Fruit fly (Drosophila melanogaster): ENCODE measurements around the gene CG2656.

CG2656 gene

DNA sequence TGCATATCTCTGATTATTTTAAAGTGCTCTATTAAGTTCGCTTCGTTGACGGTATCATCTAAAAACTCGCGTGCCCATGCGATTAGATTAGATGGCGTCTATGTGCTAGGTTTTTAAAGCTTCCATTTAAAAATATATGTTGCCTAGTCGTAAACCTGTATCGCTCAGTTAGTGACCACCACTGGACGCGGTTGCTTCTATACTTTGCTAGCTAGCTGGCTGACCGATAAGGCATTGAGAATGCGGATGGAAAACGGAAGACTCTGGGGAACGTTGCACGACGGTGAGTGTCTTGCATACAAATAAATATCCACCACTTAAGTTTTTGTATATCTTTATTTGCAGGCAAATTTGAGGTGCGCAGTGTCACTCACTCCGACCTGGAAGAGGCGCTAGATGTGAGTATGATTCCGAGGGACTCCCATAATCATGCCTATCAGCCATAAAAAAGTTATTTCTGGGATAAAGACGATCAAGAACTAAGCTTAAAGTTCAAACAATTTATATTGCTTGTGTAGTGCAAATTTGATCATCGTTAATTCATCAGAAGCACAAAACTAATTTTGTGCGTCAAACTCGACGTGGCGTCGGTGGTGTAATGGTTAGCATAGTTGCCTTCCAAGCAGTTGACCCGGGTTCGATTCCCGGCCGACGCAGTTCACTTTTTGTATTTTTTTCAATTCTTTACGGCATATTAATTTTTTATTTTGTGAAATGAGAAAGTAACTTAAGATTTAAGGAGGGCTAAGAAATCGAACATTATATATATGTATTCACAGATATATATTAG lies 15.0 kb upstream of the CG2656 start, which contains the start of gene CG31248:
TSS of gene CG31248 (plus strand) at position 41 of the 790 bp plus-strand sequence.
- no peak for TF ChIP-seq Snoo (tag; optimal IDR thresholded peaks at IDR 0.05)
- no peak for TF ChIP-seq Ets98B (GFP tag; IDR thresholded peaks at IDR 0.05)
- TF ChIP-seq CG12605 (GFP tag; IDR thresholded peaks at IDR 0.05): peak; percentile 21; the same call in 1 of the 2 replicates

DNA sequence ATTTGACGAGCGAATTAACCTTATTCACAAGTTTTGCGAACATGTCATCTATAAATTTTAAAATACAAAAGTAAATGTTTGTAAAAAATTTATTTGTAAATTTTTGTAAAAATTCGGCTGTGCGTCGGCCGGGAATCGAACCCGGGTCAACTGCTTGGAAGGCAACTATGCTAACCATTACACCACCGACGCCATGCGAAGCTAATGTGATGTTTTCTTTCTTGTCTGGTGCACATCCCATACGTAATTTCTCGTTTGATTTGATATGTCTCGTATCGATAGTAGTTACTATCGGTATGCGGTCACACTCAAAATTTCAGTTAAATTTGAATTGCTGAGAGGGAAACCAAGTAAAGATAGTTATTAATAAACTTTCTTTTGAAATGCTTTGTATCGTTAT lies 13.7 kb upstream of the CG2656 start:
- TF ChIP-seq Ets98B (GFP tag; IDR thresholded peaks at IDR 0.05) (no peak), D1 (tag; optimal IDR thresholded peaks at IDR 0.05) (peak; percentile 41), gl (tag; optimal IDR thresholded peaks at IDR 0.05) (no peak), CG32121 (GFP tag; IDR thresholded peaks at IDR 0.05) (no peak)

DNA sequence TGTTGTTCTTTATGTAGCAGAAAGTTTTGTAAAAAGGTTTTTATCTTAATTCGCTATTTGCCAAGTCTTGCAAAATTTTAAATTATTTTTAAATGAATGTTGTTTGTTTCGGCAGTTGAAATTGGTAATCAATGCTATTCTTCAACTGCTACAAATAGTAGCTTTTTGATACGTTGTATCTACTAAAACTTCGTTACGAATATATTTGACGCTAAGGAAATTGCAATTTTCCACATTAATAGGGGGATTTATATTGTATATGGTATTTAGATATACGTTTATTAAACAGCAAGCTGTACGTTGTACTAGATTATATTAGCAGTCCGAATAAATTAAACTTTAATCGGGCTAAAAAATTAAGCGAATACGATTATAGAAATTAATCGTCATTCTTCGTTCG lies 13.3 kb upstream of the CG2656 start, which contains the start of gene CG31493:
TSS of gene CG31493 (plus strand) at position 301 of the 400 bp plus-strand sequence.
- TF ChIP-seq CG8301 (tag; optimal IDR thresholded peaks at IDR 0.05) (no peak), CG4496 (GFP tag; IDR thresholded peaks at IDR 0.05) (no peak), CG14655 (GFP tag; optimal IDR thresholded peaks at IDR 0.05) (no peak), Pif1A (GFP tag; optimal IDR thresholded peaks at IDR 0.05) (no peak), CG32121 (GFP tag; IDR thresholded peaks at IDR 0.05) (no peak), CG15710 (tag; optimal IDR thresholded peaks at IDR 0.05) (no peak), rn (GFP tag; IDR thresholded peaks at IDR 0.05) (no peak), Pif1B (GFP tag; optimal IDR thresholded peaks at IDR 0.05) (no peak), CG9948 (tag; optimal IDR thresholded peaks at IDR 0.05) (no peak), D1 (tag; optimal IDR thresholded peaks at IDR 0.05) (no peak), CG10348 (GFP tag; IDR thresholded peaks at IDR 0.05) (no peak), CG34367 (tag; optimal IDR thresholded peaks at IDR 0.05) (no peak), CG13204 (GFP tag; optimal IDR thresholded peaks at IDR 0.05) (no peak), fd96Ca (GFP tag; IDR thresholded peaks at IDR 0.05) (no peak), Ets98B (GFP tag; IDR thresholded peaks at IDR 0.05) (no peak), gl (tag; optimal IDR thresholded peaks at IDR 0.05) (no peak), CG8159 (tag; optimal IDR thresholded peaks at IDR 0.05) (no peak), CG12605 (GFP tag; IDR thresholded peaks at IDR 0.05) (no peak)

DNA sequence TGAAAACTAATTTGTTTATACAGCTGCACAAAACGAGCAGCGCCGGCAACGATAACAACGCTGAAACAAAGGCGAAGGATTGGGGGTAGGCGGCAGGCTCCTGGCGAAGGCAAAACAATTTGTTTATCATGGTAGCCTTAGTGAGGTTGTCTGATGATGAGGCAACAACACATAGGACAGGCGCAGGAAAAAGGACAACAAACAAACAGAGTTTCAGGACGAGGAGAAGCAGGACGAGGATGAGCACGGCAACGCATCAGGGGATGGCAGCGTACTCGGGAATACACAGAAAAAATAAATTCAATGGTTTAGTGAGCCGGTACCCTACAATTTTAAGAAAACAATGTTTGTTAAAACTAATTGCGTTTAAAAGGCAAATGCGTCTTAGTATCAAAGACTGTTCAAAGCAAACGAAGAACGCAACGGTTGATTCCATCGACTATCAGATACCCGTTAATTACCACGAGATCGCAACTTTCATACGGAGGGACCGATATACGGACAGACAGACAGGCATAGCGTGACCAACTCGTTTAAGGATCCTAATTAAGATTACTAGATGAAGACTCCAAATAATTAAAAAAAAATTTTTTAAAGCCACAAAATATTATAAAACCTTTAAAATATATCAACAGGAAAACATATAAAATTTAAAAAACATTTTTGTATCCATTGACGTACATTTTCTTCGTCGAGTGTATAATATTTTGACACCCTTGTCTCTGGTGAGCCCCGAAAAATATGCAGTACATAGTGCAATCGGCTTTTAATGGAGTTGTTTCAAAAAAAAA lies 9.6 kb upstream of the CG2656 start:
- TF ChIP-seq CG32121 (GFP tag; IDR thresholded peaks at IDR 0.05): no peak
- TF ChIP-seq CG9948 (tag; optimal IDR thresholded peaks at IDR 0.05): no peak
- TF ChIP-seq CG4496 (GFP tag; IDR thresholded peaks at IDR 0.05): no peak
- TF ChIP-seq gl (tag; optimal IDR thresholded peaks at IDR 0.05): no peak
- TF ChIP-seq Snoo (tag; optimal IDR thresholded peaks at IDR 0.05): no peak
- TF ChIP-seq rn (GFP tag; IDR thresholded peaks at IDR 0.05): no peak
- no peak for TF ChIP-seq CG17806 (tag; optimal IDR thresholded peaks at IDR 0.05)
- no peak for TF ChIP-seq CG8301 (tag; optimal IDR thresholded peaks at IDR 0.05)
- TF ChIP-seq EcR (GFP tag; optimal IDR thresholded peaks at IDR 0.05): no peak
- TF ChIP-seq Pif1B (GFP tag; optimal IDR thresholded peaks at IDR 0.05): no peak
- no peak for TF ChIP-seq Pif1A (GFP tag; optimal IDR thresholded peaks at IDR 0.05)
- no peak for TF ChIP-seq CG14655 (GFP tag; optimal IDR thresholded peaks at IDR 0.05)
- TF ChIP-seq CG13204 (GFP tag; optimal IDR thresholded peaks at IDR 0.05): no peak
- no peak for TF ChIP-seq CG8159 (tag; optimal IDR thresholded peaks at IDR 0.05)
- TF ChIP-seq fd96Ca (GFP tag; IDR thresholded peaks at IDR 0.05): no peak
- TF ChIP-seq CG15710 (tag; optimal IDR thresholded peaks at IDR 0.05): no peak
- TF ChIP-seq CG12605 (GFP tag; IDR thresholded peaks at IDR 0.05): no peak
- TF ChIP-seq Ets98B (GFP tag; IDR thresholded peaks at IDR 0.05): no peak
- no peak for TF ChIP-seq CG10348 (GFP tag; IDR thresholded peaks at IDR 0.05)
- no peak for TF ChIP-seq CG34367 (tag; optimal IDR thresholded peaks at IDR 0.05)

DNA sequence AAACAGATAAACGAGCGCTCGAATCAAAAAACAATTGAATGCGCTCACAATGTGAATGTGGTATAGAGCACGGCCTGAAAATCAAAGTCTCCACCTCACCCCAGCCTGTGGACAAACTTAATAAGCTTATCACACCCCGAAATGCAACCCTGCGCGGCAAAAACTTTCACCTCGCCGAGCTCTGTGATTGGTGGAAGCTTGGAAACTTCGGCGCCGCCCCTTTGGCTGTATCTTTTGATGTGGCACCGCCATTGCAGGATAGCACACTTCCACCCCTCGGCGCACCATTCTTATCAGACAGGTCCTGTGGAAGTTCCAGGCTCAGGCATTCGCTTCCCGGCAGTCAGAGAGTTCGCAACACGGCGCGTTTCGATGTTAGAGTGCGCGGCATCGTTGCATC lies 8.6 kb upstream of the CG2656 start, which contains the start of gene Fer1:
TSS of gene Fer1 (plus strand) at position 326 of the 400 bp plus-strand sequence.
- TF ChIP-seq CG12605 (GFP tag; IDR thresholded peaks at IDR 0.05) (no peak), gl (tag; optimal IDR thresholded peaks at IDR 0.05) (no peak), CG13204 (GFP tag; optimal IDR thresholded peaks at IDR 0.05) (no peak), CG10348 (GFP tag; IDR thresholded peaks at IDR 0.05) (no peak), CG4496 (GFP tag; IDR thresholded peaks at IDR 0.05) (no peak), CG8301 (tag; optimal IDR thresholded peaks at IDR 0.05) (no peak), CG15710 (tag; optimal IDR thresholded peaks at IDR 0.05) (no peak), CG32121 (GFP tag; IDR thresholded peaks at IDR 0.05) (no peak), EcR (GFP tag; optimal IDR thresholded peaks at IDR 0.05) (no peak), CG17806 (tag; optimal IDR thresholded peaks at IDR 0.05) (no peak)

DNA sequence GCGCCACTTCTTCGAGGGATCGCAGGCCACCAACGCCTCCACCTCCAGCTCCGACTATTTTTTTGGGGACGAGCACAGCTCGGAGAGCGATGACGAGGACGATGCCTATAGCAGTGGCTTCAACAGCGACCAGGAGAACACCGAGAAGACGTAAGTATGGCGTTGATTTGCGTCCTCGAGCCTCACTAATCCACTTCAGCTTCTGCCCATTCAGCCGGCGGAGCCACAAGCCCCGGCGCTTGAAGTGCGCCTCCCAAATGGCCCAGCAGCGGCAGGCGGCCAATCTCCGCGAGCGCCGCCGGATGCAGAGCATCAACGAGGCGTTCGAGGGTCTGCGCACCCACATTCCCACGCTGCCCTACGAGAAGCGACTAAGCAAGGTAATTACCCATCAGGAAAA lies 7.3 kb upstream of the CG2656 start:
- TF ChIP-seq fd96Ca (GFP tag; IDR thresholded peaks at IDR 0.05): no peak

Data from whole organism, pupa.